Worm (Caenorhabditis elegans) whole organism, L2 larva: ENCODE measurements around the gene lgc-49.

ENCODE experiments used
- alr-1 ChIP-seq: fragments of 150-350 bp; optimal IDR thresholded peaks from 2 replicates; lab custom pipeline; 2014; ENCODE audit warnings: missing biosample characterization, missing genetic modification characterization
- fos-1 ChIP-seq: fragments of 150-350 bp; optimal IDR thresholded peaks from 2 replicates; lab custom pipeline; 2014; ENCODE audit warnings: missing biosample characterization, missing genetic modification characterization
- lin-39 ChIP-seq: fragments of 150-350 bp; optimal IDR thresholded peaks from 2 replicates; lab custom pipeline; 2014; ENCODE audit warnings: missing biosample characterization, missing genetic modification reagents, missing genetic modification characterization
- nhr-10 ChIP-seq: sonication (generic microtip); optimal IDR thresholded peaks from 2 replicates; lab custom pipeline; 2017; ENCODE audit warnings: missing biosample characterization, missing genetic modification characterization
- nhr-77 ChIP-seq: fragments of 150-350 bp; optimal IDR thresholded peaks from 2 replicates; lab custom pipeline; 2014; ENCODE audit warnings: missing biosample characterization, missing genetic modification characterization
- ztf-11 ChIP-seq: sonication (generic microtip); optimal IDR thresholded peaks from 2 replicates; lab custom pipeline; 2017; ENCODE audit warnings: missing biosample characterization, missing genetic modification characterization

ce11 chrV:11146958-11147779 lies 43.9 kb upstream of the lgc-49 start, which contains the start of the genes T19C4.24 and nlp-33:
- TF ChIP-seq lin-39 (tag; lab: Kevin White, UChicago) (no peak), fos-1 (tag; lab: Kevin White, UChicago) (no peak), nhr-77 (no peak), alr-1 (tag; lab: Kevin White, UChicago) (no peak), nhr-10 (tag; lab: Kevin White, UChicago) (no peak), ztf-11 (tag; lab: Kevin White, UChicago) (no peak)
